Fruit fly (Drosophila melanogaster) whole organism, embryonic: ENCODE data around the gene alien.

Experiments used
- CG10366 ChIP-seq: fragments of 200-800 bp; sonication (Bioruptor generic); IDR thresholded peaks from 2 replicates; pipeline ENCODE4 v1.3.6; 2022; ENCODE audit warnings: missing biosample characterization, missing genetic modification characterization
- CG10543 ChIP-seq: fragments of 200-800 bp; sonication (Bioruptor generic); optimal IDR thresholded peaks from 3 replicates; lab custom pipeline; 2017; ENCODE audit warnings: missing biosample characterization, mild to moderate bottlenecking, missing genetic modification characterization, moderate library complexity
- CG10565 ChIP-seq: fragments of 200-800 bp; sonication (Bioruptor generic); optimal IDR thresholded peaks from 3 replicates; lab custom pipeline; 2016; ENCODE audit warnings: missing biosample characterization, mild to moderate bottlenecking, missing genetic modification characterization
- CG11723 ChIP-seq: fragments of 200-800 bp; sonication (Bioruptor generic); optimal IDR thresholded peaks from 2 replicates; lab custom pipeline; 2017; ENCODE audit warnings: missing biosample characterization, mild to moderate bottlenecking, missing genetic modification characterization
- CG12071 ChIP-seq: fragments of 200-800 bp; sonication (Bioruptor generic); optimal IDR thresholded peaks from 3 replicates; lab custom pipeline; 2018; ENCODE audit warnings: missing biosample characterization, mild to moderate bottlenecking, missing genetic modification characterization
- CG13287 ChIP-seq: fragments of 200-800 bp; sonication (Bioruptor generic); IDR thresholded peaks from 2 replicates; pipeline ENCODE4 v1.3.6; 2022; ENCODE audit warnings: missing biosample characterization, missing genetic modification characterization; ENCODE audit not compliant: partially characterized antibody
- CG14441 ChIP-seq: fragments of 200-800 bp; sonication (Bioruptor generic); IDR thresholded peaks from 2 replicates; pipeline ENCODE4 v1.3.6; 2022; ENCODE audit warnings: missing biosample characterization, missing genetic modification characterization
- CG14965 ChIP-seq: fragments of 200-800 bp; sonication (Bioruptor generic); optimal IDR thresholded peaks from 2 replicates; lab custom pipeline; 2016; ENCODE audit warnings: missing biosample characterization, missing genetic modification characterization, borderline replicate concordance
- CG15269 ChIP-seq: fragments of 200-800 bp; sonication (Bioruptor generic); optimal IDR thresholded peaks from 2 replicates; lab custom pipeline; 2018; ENCODE audit warnings: missing biosample characterization, mild to moderate bottlenecking, missing genetic modification characterization, moderate library complexity
- CG15601 ChIP-seq: fragments of 200-800 bp; sonication (Bioruptor generic); optimal IDR thresholded peaks from 3 replicates; lab custom pipeline; 2019; ENCODE audit warnings: missing biosample characterization, mild to moderate bottlenecking, missing genetic modification characterization, moderate library complexity
- CG33213 ChIP-seq: fragments of 200-800 bp; sonication (Bioruptor generic); optimal IDR thresholded peaks from 3 replicates; lab custom pipeline; 2016; ENCODE audit warnings: missing biosample characterization, missing genetic modification characterization
- CG34422 ChIP-seq: fragments of 200-800 bp; sonication (Bioruptor generic); IDR thresholded peaks from 3 replicates; pipeline ENCODE4 v1.3.6; 2022; ENCODE audit warnings: missing biosample characterization, missing genetic modification characterization
- CG4617 ChIP-seq: fragments of 200-800 bp; sonication (Bioruptor generic); optimal IDR thresholded peaks from 3 replicates; lab custom pipeline; 2016; ENCODE audit warnings: missing biosample characterization, missing genetic modification characterization, borderline replicate concordance
- CG6683 ChIP-seq: fragments of 200-800 bp; sonication (Bioruptor generic); optimal IDR thresholded peaks from 2 replicates; lab custom pipeline; 2017; ENCODE audit warnings: missing biosample characterization, mild to moderate bottlenecking, missing genetic modification characterization, missing genetic modification reagents
- CG8944 ChIP-seq: fragments of 200-800 bp; sonication (Bioruptor generic); optimal IDR thresholded peaks from 3 replicates; lab custom pipeline; 2016; ENCODE audit warnings: missing biosample characterization, missing genetic modification characterization
- D19A ChIP-seq: fragments of 200-800 bp; optimal IDR thresholded peaks from 3 replicates; lab custom pipeline; 2019; ENCODE audit warnings: missing biosample characterization, mild to moderate bottlenecking, missing genetic modification characterization, moderate library complexity
- Dp ChIP-seq: fragments of 200-800 bp; sonication (Bioruptor generic); optimal IDR thresholded peaks from 2 replicates; lab custom pipeline; 2018; ENCODE audit warnings: missing biosample characterization, mild to moderate bottlenecking, missing genetic modification characterization, moderate library complexity
- ERR ChIP-seq: fragments of 200-800 bp; sonication (Bioruptor generic); optimal IDR thresholded peaks from 2 replicates; lab custom pipeline; 2016; ENCODE audit warnings: missing biosample characterization, missing genetic modification characterization
- Fer2 ChIP-seq: fragments of 200-800 bp; sonication (Bioruptor generic); optimal IDR thresholded peaks from 2 replicates; lab custom pipeline; 2018; ENCODE audit warnings: missing biosample characterization, mild to moderate bottlenecking, missing genetic modification characterization, moderate library complexity
- Hey ChIP-seq: fragments of 200-800 bp; sonication (Bioruptor generic); optimal IDR thresholded peaks from 3 replicates; lab custom pipeline; 2018; ENCODE audit warnings: missing biosample characterization, mild to moderate bottlenecking, missing genetic modification characterization
- NK7.1 ChIP-seq: fragments of 200-800 bp; sonication (Bioruptor generic); optimal IDR thresholded peaks from 3 replicates; lab custom pipeline; 2016; ENCODE audit warnings: missing biosample characterization, missing genetic modification characterization
- Nf-YB ChIP-seq: fragments of 200-800 bp; sonication (Bioruptor generic); optimal IDR thresholded peaks from 3 replicates; lab custom pipeline; 2019; ENCODE audit warnings: missing biosample characterization, mild to moderate bottlenecking, missing genetic modification characterization, moderate library complexity
- Ptx1 ChIP-seq: fragments of 200-800 bp; sonication (Bioruptor generic); IDR thresholded peaks from 2 replicates; pipeline ENCODE4 v1.3.6; 2022; ENCODE audit warnings: missing biosample characterization, missing genetic modification characterization
- Ssrp ChIP-seq: fragments of 200-800 bp; sonication (Bioruptor generic); optimal IDR thresholded peaks from 2 replicates; lab custom pipeline; 2018; ENCODE audit warnings: missing biosample characterization, mild to moderate bottlenecking, missing genetic modification characterization, moderate library complexity
- Vsx1 ChIP-seq: fragments of 200-800 bp; sonication (Bioruptor generic); optimal IDR thresholded peaks from 2 replicates; lab custom pipeline; 2017; ENCODE audit warnings: missing biosample characterization, mild to moderate bottlenecking, missing genetic modification characterization, missing genetic modification reagents
- Xbp1 ChIP-seq: fragments of 200-800 bp; sonication (Bioruptor generic); optimal IDR thresholded peaks from 3 replicates; lab custom pipeline; 2016; ENCODE audit warnings: missing biosample characterization, mild to moderate bottlenecking, missing genetic modification characterization
- btn ChIP-seq: fragments of 200-800 bp; sonication (Bioruptor generic); optimal IDR thresholded peaks from 2 replicates; lab custom pipeline; 2016; ENCODE audit warnings: missing biosample characterization, missing genetic modification characterization
- chif ChIP-seq, 2 experiments: fragments of 200-800 bp; sonication (Bioruptor generic); optimal IDR thresholded peaks; 3 replicates each; lab custom pipeline; 2016; ENCODE audit warnings: missing biosample characterization in 2 of 2, missing genetic modification characterization in 2 of 2
- ci ChIP-seq: fragments of 200-800 bp; sonication (Bioruptor generic); IDR thresholded peaks from 3 replicates; pipeline ENCODE4 v1.3.6; 2022; ENCODE audit warnings: missing biosample characterization, missing genetic modification characterization
- croc ChIP-seq: fragments of 200-800 bp; sonication (Bioruptor generic); conservative IDR thresholded peaks from 3 replicates; pipeline ENCODE4 v1.3.6; 2022; ENCODE audit warnings: missing biosample characterization, missing genetic modification characterization
- da ChIP-seq: fragments of 200-800 bp; sonication (Bioruptor generic); optimal IDR thresholded peaks from 2 replicates; lab custom pipeline; 2016; ENCODE audit warnings: missing biosample characterization, missing genetic modification characterization
- dmrt11E ChIP-seq: fragments of 200-800 bp; sonication (Bioruptor generic); optimal IDR thresholded peaks from 3 replicates; lab custom pipeline; 2018; ENCODE audit warnings: missing biosample characterization, mild to moderate bottlenecking, missing genetic modification characterization, moderate library complexity
- fd102C ChIP-seq: fragments of 200-800 bp; sonication (Bioruptor generic); optimal IDR thresholded peaks from 2 replicates; lab custom pipeline; 2018; ENCODE audit warnings: missing biosample characterization, mild to moderate bottlenecking, missing genetic modification characterization, moderate library complexity
- gem ChIP-seq: fragments of 200-800 bp; sonication (Bioruptor generic); optimal IDR thresholded peaks from 2 replicates; lab custom pipeline; 2019; ENCODE audit warnings: missing biosample characterization, mild to moderate bottlenecking, missing genetic modification characterization, moderate library complexity
- jigr1 ChIP-seq: fragments of 200-800 bp; sonication (Bioruptor generic); IDR thresholded peaks from 3 replicates; pipeline ENCODE4 v1.3.6; 2022; ENCODE audit warnings: missing biosample characterization, missing genetic modification characterization
- kah ChIP-seq: fragments of 200-800 bp; sonication (Bioruptor generic); optimal IDR thresholded peaks from 2 replicates; lab custom pipeline; 2018; ENCODE audit warnings: missing biosample characterization, mild to moderate bottlenecking, missing genetic modification characterization
- ken ChIP-seq: fragments of 200-800 bp; sonication (Bioruptor generic); IDR thresholded peaks from 3 replicates; pipeline ENCODE4 v1.3.6; 2022; ENCODE audit warnings: missing biosample characterization, missing genetic modification characterization
- lilli ChIP-seq: fragments of 200-800 bp; sonication (Bioruptor generic); optimal IDR thresholded peaks from 3 replicates; lab custom pipeline; 2016; ENCODE audit warnings: missing biosample characterization, missing genetic modification characterization
- pho ChIP-seq: fragments of 200-800 bp; sonication (Bioruptor generic); optimal IDR thresholded peaks from 2 replicates; lab custom pipeline; 2016; ENCODE audit warnings: missing biosample characterization, missing genetic modification characterization
- pnt ChIP-seq: fragments of 200-800 bp; sonication (Bioruptor generic); optimal IDR thresholded peaks from 3 replicates; lab custom pipeline; 2016; ENCODE audit warnings: missing biosample characterization, missing genetic modification characterization
- pum ChIP-seq: fragments of 200-800 bp; sonication (Bioruptor generic); optimal IDR thresholded peaks from 2 replicates; lab custom pipeline; 2016; ENCODE audit warnings: missing biosample characterization, missing genetic modification characterization
- repo ChIP-seq: fragments of 200-800 bp; sonication (Bioruptor generic); optimal IDR thresholded peaks from 2 replicates; lab custom pipeline; 2016; ENCODE audit warnings: missing biosample characterization, missing genetic modification characterization
- row ChIP-seq: fragments of 200-800 bp; sonication (Bioruptor generic); IDR thresholded peaks from 3 replicates; pipeline ENCODE4 v1.3.6; 2022; ENCODE audit warnings: missing biosample characterization, missing genetic modification characterization
- salm ChIP-seq: fragments of 200-800 bp; sonication (Bioruptor generic); optimal IDR thresholded peaks from 2 replicates; lab custom pipeline; 2018; ENCODE audit warnings: missing biosample characterization, mild to moderate bottlenecking, missing genetic modification characterization
- sens-2 ChIP-seq: fragments of 200-800 bp; sonication (Bioruptor generic); IDR thresholded peaks from 2 replicates; pipeline ENCODE4 v1.3.6; 2022; ENCODE audit warnings: missing biosample characterization, missing genetic modification characterization
- unpg ChIP-seq: fragments of 200-800 bp; sonication (Bioruptor generic); optimal IDR thresholded peaks from 3 replicates; lab custom pipeline; 2018; ENCODE audit warnings: missing biosample characterization, mild to moderate bottlenecking, missing genetic modification characterization, moderate library complexity
- vfl ChIP-seq: fragments of 200-800 bp; sonication (Bioruptor generic); optimal IDR thresholded peaks from 2 replicates; lab custom pipeline; 2016; ENCODE audit warnings: missing biosample characterization, missing genetic modification characterization
- wek ChIP-seq: fragments of 200-800 bp; sonication (Bioruptor generic); optimal IDR thresholded peaks from 3 replicates; lab custom pipeline; 2018; ENCODE audit warnings: missing biosample characterization, mild to moderate bottlenecking, missing genetic modification characterization, moderate library complexity
- zf30C ChIP-seq: fragments of 200-800 bp; sonication (Bioruptor generic); optimal IDR thresholded peaks from 3 replicates; lab custom pipeline; 2018; ENCODE audit warnings: missing biosample characterization, mild to moderate bottlenecking, missing genetic modification characterization

alien gene

dm6 chr2L:8984614-8985318, 12.4 kb downstream of the alien start, which contains the start of gene CG13101 (continued):
- TF ChIP-seq da (GFP tag; lab: Kevin White, UChicago) (peak; percentile 50), Fer2 (tag; lab: Kevin White, UChicago) (peak; percentile 69), CG10565 (GFP tag; lab: Kevin White, UChicago) (peak; percentile 61), CG11723 (GFP tag; lab: Kevin White, UChicago) (peak; percentile 66), sens-2 (GFP tag; lab: Robert Waterston, UW) (peak; percentile 82), chif (GFP tag; optimal IDR thresholded peaks at IDR 0.05; lab: Kevin White, UChicago) (peak; percentile 80 to 86), lilli (peak; percentile 93), row (GFP tag; lab: Robert Waterston, UW) (peak; percentile 96), CG6683 (peak; percentile 87), Xbp1 (peak; percentile 91), fd102C (GFP tag; lab: Kevin White, UChicago) (peak; percentile 45), Ssrp (tag; lab: Kevin White, UChicago) (peak; percentile 87), ken (GFP tag; lab: Robert Waterston, UW) (no peak; the same call in 1 of the 3 replicates), Ptx1 (GFP tag; lab: Robert Waterston, UW) (peak; percentile 95), CG12071 (peak; percentile 72), Dp (GFP tag; lab: Kevin White, UChicago) (no peak), CG10366 (GFP tag; lab: Robert Waterston, UW) (peak; percentile 92), CG14441 (GFP tag; lab: Robert Waterston, UW) (peak; percentile 93), CG33213 (GFP tag; lab: Kevin White, UChicago) (peak; percentile 56), ci (GFP tag; lab: Robert Waterston, UW) (peak; percentile 96), repo (GFP tag; lab: Kevin White, UChicago) (peak; percentile 68), unpg (GFP tag; lab: Kevin White, UChicago) (peak; percentile 97), vfl (peak; percentile 85), salm (peak; percentile 88), jigr1 (GFP tag; lab: Robert Waterston, UW) (peak; percentile 77), gem (tag; lab: Kevin White, UChicago) (peak; percentile 97), kah (peak; percentile 68), btn (GFP tag; lab: Kevin White, UChicago) (no peak), Nf-YB (GFP tag; lab: Kevin White, UChicago) (peak; percentile 83), CG4617 (peak; percentile 61), D19A (tag; lab: Kevin White, UChicago) (peak; percentile 80), pum (GFP tag; lab: Kevin White, UChicago) (peak; percentile 85), CG13287 (GFP tag; lab: Robert Waterston, UW) (peak; percentile 22; the same call in 1 of the 2 replicates), CG15601 (peak; percentile 89), NK7.1 (GFP tag; lab: Kevin White, UChicago) (peak; percentile 72), zf30C (GFP tag; lab: Kevin White, UChicago) (peak; percentile 75), pnt (GFP tag; lab: Kevin White, UChicago) (peak; percentile 58), pho (GFP tag; lab: Kevin White, UChicago) (peak; percentile 91), CG10543 (GFP tag; lab: Kevin White, UChicago) (peak; percentile 39), CG14965 (GFP tag; lab: Kevin White, UChicago) (no peak), dmrt11E (tag; lab: Kevin White, UChicago) (peak; percentile 91), CG34422 (GFP tag; lab: Robert Waterston, UW) (peak; percentile 95; the same call in 2 of the 3 replicates), croc (GFP tag; lab: Robert Waterston, UW) (peak; percentile 83), ERR (peak; percentile 74), CG15269 (tag; lab: Kevin White, UChicago) (peak; percentile 95), Hey (peak; percentile 19), CG8944 (GFP tag; lab: Kevin White, UChicago) (peak; percentile 66), wek (no peak), Vsx1 (GFP tag; lab: Kevin White, UChicago) (peak; percentile 85)
